Fruit fly (Drosophila melanogaster) whole organism, embryonic: ENCODE results near the gene CG18598.

Experiments used
- Antp ChIP-seq: fragments of 200-800 bp; sonication (Bioruptor generic); optimal IDR thresholded peaks from 3 replicates; lab custom pipeline; 2016; ENCODE audit warnings: missing biosample characterization, missing genetic modification characterization
- CG10321 ChIP-seq: fragments of 200-800 bp; sonication (Bioruptor generic); IDR thresholded peaks from 2 replicates; pipeline ENCODE4 v1.3.6; 2022; ENCODE audit warnings: missing biosample characterization, missing genetic modification characterization
- CG11085 ChIP-seq: fragments of 200-800 bp; sonication (Bioruptor generic); IDR thresholded peaks from 2 replicates; pipeline ENCODE4 v1.3.6; 2022; ENCODE audit warnings: missing biosample characterization, missing genetic modification characterization
- CG11247 ChIP-seq: fragments of 200-800 bp; sonication (Bioruptor generic); IDR thresholded peaks from 2 replicates; pipeline ENCODE4 v1.3.6; 2022; ENCODE audit warnings: missing biosample characterization, missing genetic modification characterization
- CG12942 ChIP-seq: fragments of 200-800 bp; sonication (Bioruptor generic); optimal IDR thresholded peaks from 3 replicates; lab custom pipeline; 2016; ENCODE audit warnings: missing biosample characterization, missing genetic modification characterization
- CG13296 ChIP-seq: fragments of 200-800 bp; sonication (Bioruptor generic); optimal IDR thresholded peaks from 3 replicates; lab custom pipeline; 2018; ENCODE audit warnings: missing biosample characterization, mild to moderate bottlenecking, missing genetic modification characterization
- CG14965 ChIP-seq: fragments of 200-800 bp; sonication (Bioruptor generic); optimal IDR thresholded peaks from 2 replicates; lab custom pipeline; 2016; ENCODE audit warnings: missing biosample characterization, missing genetic modification characterization, borderline replicate concordance
- CG15696 ChIP-seq: fragments of 200-800 bp; sonication (Bioruptor generic); optimal IDR thresholded peaks from 2 replicates; lab custom pipeline; 2019; ENCODE audit warnings: missing biosample characterization, mild to moderate bottlenecking, missing genetic modification characterization, moderate library complexity
- CG16863 ChIP-seq: fragments of 200-800 bp; sonication (Bioruptor generic); optimal IDR thresholded peaks from 3 replicates; lab custom pipeline; 2016; ENCODE audit warnings: missing biosample characterization, missing genetic modification characterization
- CG17385 ChIP-seq: fragments of 200-800 bp; sonication (Bioruptor generic); optimal IDR thresholded peaks from 3 replicates; lab custom pipeline; 2018; ENCODE audit warnings: missing biosample characterization, mild to moderate bottlenecking, missing genetic modification characterization
- CG17568 ChIP-seq: fragments of 200-800 bp; sonication (Bioruptor generic); optimal IDR thresholded peaks from 2 replicates; lab custom pipeline; 2018; ENCODE audit warnings: missing biosample characterization, mild to moderate bottlenecking, missing genetic modification characterization, moderate library complexity
- CG2875 ChIP-seq: fragments of 200-800 bp; sonication (Bioruptor generic); optimal IDR thresholded peaks from 2 replicates; lab custom pipeline; 2017; ENCODE audit warnings: missing biosample characterization, mild to moderate bottlenecking, missing genetic modification characterization, missing genetic modification reagents
- CG30431 ChIP-seq: fragments of 200-800 bp; sonication (Bioruptor generic); optimal IDR thresholded peaks from 2 replicates; lab custom pipeline; 2017; ENCODE audit warnings: missing biosample characterization, missing genetic modification characterization
- CG31365 ChIP-seq: fragments of 200-800 bp; sonication (Bioruptor generic); optimal IDR thresholded peaks from 2 replicates; lab custom pipeline; 2018; ENCODE audit warnings: missing biosample characterization, mild to moderate bottlenecking, missing genetic modification characterization
- CG4282 ChIP-seq: fragments of 200-800 bp; sonication (Bioruptor generic); optimal IDR thresholded peaks from 2 replicates; lab custom pipeline; 2016; ENCODE audit warnings: missing biosample characterization, missing genetic modification characterization
- CG4730 ChIP-seq: fragments of 200-800 bp; sonication (Bioruptor generic); IDR thresholded peaks from 2 replicates; pipeline ENCODE4 v1.3.6; 2022; ENCODE audit warnings: missing biosample characterization, missing genetic modification characterization
- CG6813 ChIP-seq: fragments of 200-800 bp; sonication (Bioruptor generic); optimal IDR thresholded peaks from 2 replicates; lab custom pipeline; 2017; ENCODE audit warnings: missing biosample characterization, missing genetic modification characterization, mild to moderate bottlenecking, moderate library complexity, missing genetic modification reagents
- CrebB ChIP-seq: fragments of 200-800 bp; sonication (Bioruptor generic); optimal IDR thresholded peaks from 3 replicates; lab custom pipeline; 2018; ENCODE audit warnings: missing biosample characterization, mild to moderate bottlenecking, missing genetic modification characterization
- Dbx ChIP-seq: fragments of 200-800 bp; sonication (Bioruptor generic); IDR thresholded peaks from 3 replicates; pipeline ENCODE4 v1.3.6; 2022; ENCODE audit warnings: missing biosample characterization, missing genetic modification characterization
- Doc2 ChIP-seq: fragments of 200-800 bp; sonication (Bioruptor generic); IDR thresholded peaks from 2 replicates; pipeline ENCODE4 v1.3.6; 2022; ENCODE audit warnings: missing biosample characterization, missing genetic modification characterization
- Eip74EF ChIP-seq, 2 experiments: fragments of 200-800 bp in 1 of 2; fragments of >200 bp in 1 of 2; sonication (Bioruptor generic) in 1 of 2; optimal IDR thresholded peaks; 2 replicates each; lab custom pipeline; 2017 to 2019; ENCODE audit warnings: missing biosample characterization in 2 of 2, missing genetic modification characterization in 2 of 2, mild to moderate bottlenecking in 1 of 2, moderate library complexity in 1 of 2
- Gsc ChIP-seq: fragments of 200-800 bp; sonication (Bioruptor generic); IDR thresholded peaks from 2 replicates; pipeline ENCODE4 v1.3.6; 2022; ENCODE audit warnings: missing biosample characterization, missing genetic modification characterization
- HHEX ChIP-seq: fragments of 200-800 bp; sonication (Bioruptor generic); optimal IDR thresholded peaks from 3 replicates; lab custom pipeline; 2017; ENCODE audit warnings: missing biosample characterization, mild to moderate bottlenecking, missing genetic modification characterization, missing genetic modification reagents
- HLH4C ChIP-seq: fragments of 200-800 bp; sonication (Bioruptor generic); IDR thresholded peaks from 3 replicates; pipeline ENCODE4 v1.3.6; 2022; ENCODE audit warnings: missing biosample characterization, missing genetic modification characterization; ENCODE audit not compliant: partially characterized antibody
- Meics ChIP-seq: fragments of 200-800 bp; sonication (Bioruptor generic); optimal IDR thresholded peaks from 2 replicates; lab custom pipeline; 2017; ENCODE audit warnings: missing biosample characterization, mild to moderate bottlenecking, missing genetic modification characterization
- Nf-YA ChIP-seq: fragments of 200-800 bp; sonication (Bioruptor generic); IDR thresholded peaks from 2 replicates; pipeline ENCODE4 v1.3.6; 2022; ENCODE audit warnings: missing biosample characterization, missing genetic modification characterization
- Sry-β ChIP-seq: fragments of 200-800 bp; sonication (Bioruptor generic); optimal IDR thresholded peaks from 2 replicates; lab custom pipeline; 2018; ENCODE audit warnings: missing biosample characterization, mild to moderate bottlenecking, missing genetic modification characterization, moderate library complexity
- al ChIP-seq: fragments of 200-800 bp; sonication (Bioruptor generic); IDR thresholded peaks from 2 replicates; pipeline ENCODE4 v1.3.6; 2022; ENCODE audit warnings: missing biosample characterization, missing genetic modification characterization
- ase ChIP-seq: fragments of 200-800 bp; sonication (Bioruptor generic); IDR thresholded peaks from 3 replicates; pipeline ENCODE4 v1.3.6; 2022; ENCODE audit warnings: missing biosample characterization, missing genetic modification characterization
- ato ChIP-seq: fragments of 200-800 bp; sonication (Bioruptor generic); IDR thresholded peaks from 2 replicates; pipeline ENCODE4 v1.3.6; 2022; ENCODE audit warnings: missing biosample characterization, missing genetic modification characterization; ENCODE audit not compliant: partially characterized antibody
- cato ChIP-seq: fragments of 200-800 bp; sonication (Bioruptor generic); optimal IDR thresholded peaks from 2 replicates; lab custom pipeline; 2016; ENCODE audit warnings: missing biosample characterization, missing genetic modification characterization, borderline replicate concordance
- chif ChIP-seq, 2 experiments: fragments of 200-800 bp; sonication (Bioruptor generic); optimal IDR thresholded peaks; 3 replicates each; lab custom pipeline; 2016; ENCODE audit warnings: missing biosample characterization in 2 of 2, missing genetic modification characterization in 2 of 2
- emc ChIP-seq: fragments of 200-800 bp; sonication (Bioruptor generic); optimal IDR thresholded peaks from 2 replicates; lab custom pipeline; 2016; ENCODE audit warnings: missing biosample characterization, missing genetic modification characterization
- esg ChIP-seq: fragments of 200-800 bp; sonication (Bioruptor generic); conservative IDR thresholded peaks from 2 replicates; pipeline ENCODE4 v1.3.6; 2022; ENCODE audit warnings: missing biosample characterization, missing genetic modification characterization
- fd102C ChIP-seq: fragments of 200-800 bp; sonication (Bioruptor generic); optimal IDR thresholded peaks from 2 replicates; lab custom pipeline; 2018; ENCODE audit warnings: missing biosample characterization, mild to moderate bottlenecking, missing genetic modification characterization, moderate library complexity
- grau ChIP-seq: fragments of 200-800 bp; optimal IDR thresholded peaks from 3 replicates; lab custom pipeline; 2019; ENCODE audit warnings: missing biosample characterization, mild to moderate bottlenecking, missing genetic modification characterization, moderate library complexity
- hkb ChIP-seq, 2 experiments: fragments of 200-800 bp in 1 of 2; fragments of >200 bp in 1 of 2; sonication (Bioruptor generic) in 1 of 2; IDR thresholded peaks in 1 of 2; optimal IDR thresholded peaks in 1 of 2; 2 replicates each; pipeline versions ENCODE4 v1.3.6 to Lab custom; 2017 to 2022; ENCODE audit warnings: missing biosample characterization in 1 of 2, missing genetic modification characterization in 1 of 2
- ind ChIP-seq: fragments of 200-800 bp; sonication (Bioruptor generic); optimal IDR thresholded peaks from 3 replicates; lab custom pipeline; 2016; ENCODE audit warnings: missing biosample characterization, missing genetic modification characterization
- inv ChIP-seq: fragments of 200-800 bp; sonication (Bioruptor generic); IDR thresholded peaks from 2 replicates; pipeline ENCODE4 v1.3.6; 2022; ENCODE audit warnings: missing biosample characterization, missing genetic modification characterization; ENCODE audit not compliant: partially characterized antibody
- lov ChIP-seq, 2 experiments: fragments of 200-800 bp in 1 of 2; fragments of >200 bp in 1 of 2; sonication (Bioruptor generic) in 1 of 2; IDR thresholded peaks in 1 of 2; optimal IDR thresholded peaks in 1 of 2; 2 replicates in 1 of 2; 3 replicates in 1 of 2; pipeline versions ENCODE4 v1.3.6 to Lab custom; 2017 to 2022; ENCODE audit warnings: missing biosample characterization in 1 of 2, missing genetic modification characterization in 1 of 2
- odd ChIP-seq: fragments of 200-800 bp; sonication (Bioruptor generic); optimal IDR thresholded peaks from 2 replicates; lab custom pipeline; 2017; ENCODE audit warnings: missing biosample characterization, mild to moderate bottlenecking, missing genetic modification characterization
- ranshi ChIP-seq: fragments of 200-800 bp; sonication (Bioruptor generic); IDR thresholded peaks from 2 replicates; pipeline ENCODE4 v1.3.6; 2022; ENCODE audit warnings: missing biosample characterization, missing genetic modification characterization
- sens ChIP-seq: fragments of 200-800 bp; sonication (Bioruptor generic); peaks from one replicate; lab custom pipeline; 2016; ENCODE audit warnings: missing biosample characterization, missing genetic modification characterization
- sob ChIP-seq: fragments of 200-800 bp; sonication (Bioruptor generic); IDR thresholded peaks from 2 replicates; pipeline ENCODE4 v1.3.6; 2022; ENCODE audit warnings: missing biosample characterization, missing genetic modification characterization
- ssp ChIP-seq: fragments of 200-800 bp; sonication (Bioruptor generic); IDR thresholded peaks from 2 replicates; pipeline ENCODE4 v1.3.6; 2022; ENCODE audit warnings: missing biosample characterization, missing genetic modification characterization
- sug ChIP-seq: fragments of 200-800 bp; optimal IDR thresholded peaks from 2 replicates; lab custom pipeline; 2019; ENCODE audit warnings: missing biosample characterization, mild to moderate bottlenecking, missing genetic modification characterization, moderate library complexity
- tap ChIP-seq: fragments of 200-800 bp; optimal IDR thresholded peaks from 3 replicates; lab custom pipeline; 2019; ENCODE audit warnings: missing biosample characterization, mild to moderate bottlenecking, missing genetic modification characterization, moderate library complexity
- toy ChIP-seq: fragments of 200-800 bp; sonication (Bioruptor generic); IDR thresholded peaks from 2 replicates; pipeline ENCODE4 v1.3.6; 2022; ENCODE audit warnings: missing biosample characterization, missing genetic modification characterization
- zf30C ChIP-seq: fragments of 200-800 bp; sonication (Bioruptor generic); optimal IDR thresholded peaks from 3 replicates; lab custom pipeline; 2018; ENCODE audit warnings: missing biosample characterization, mild to moderate bottlenecking, missing genetic modification characterization

CG18598 gene

DNA sequence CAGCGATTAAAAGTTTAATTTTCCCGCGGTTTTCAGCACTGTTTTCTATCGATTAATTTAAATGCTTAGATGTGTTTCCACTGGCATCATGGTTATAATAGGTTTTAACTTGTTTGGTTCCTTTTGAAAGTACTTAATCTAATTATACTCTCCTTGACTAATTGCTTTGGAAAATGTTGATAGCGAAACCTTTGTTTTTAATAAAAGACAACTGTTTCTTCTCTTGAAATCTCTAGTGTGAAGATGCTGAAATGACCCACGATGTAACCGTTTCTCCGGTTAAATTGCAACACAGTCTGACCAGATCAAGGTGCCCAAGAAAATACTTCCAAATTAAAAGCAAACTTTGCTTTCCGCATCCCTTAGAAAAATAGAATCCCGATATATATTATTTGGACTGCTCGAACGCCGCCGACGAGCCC is 48.0 kb downstream of the CG18598 start, which contains the start of gene Dlc90F (continued):
- no peak for TF ChIP-seq CG2875 (GFP tag; lab: Kevin White, UChicago)
- no peak for TF ChIP-seq HLH4C (GFP tag; lab: Robert Waterston, UW)
- TF ChIP-seq CrebB (tag; lab: Kevin White, UChicago): no peak
- TF ChIP-seq CG30431 (GFP tag; lab: Kevin White, UChicago): peak; percentile 61
- peak; percentile 69 for TF ChIP-seq CG12942
- peak; percentile 94 for TF ChIP-seq hkb (optimal IDR thresholded peaks at IDR 0.05; lab: Kevin White, UChicago)
- peak; percentile 63; the same call in 1 of the 2 replicates for TF ChIP-seq hkb (GFP tag; IDR thresholded peaks at IDR 0.05; lab: Robert Waterston, UW)
- no peak for TF ChIP-seq Sry-β (GFP tag; lab: Kevin White, UChicago)
- TF ChIP-seq CG17568 (GFP tag; lab: Kevin White, UChicago): no peak
- peak; percentile 39 for TF ChIP-seq CG4282 (GFP tag; lab: Kevin White, UChicago)
- TF ChIP-seq fd102C (GFP tag; lab: Kevin White, UChicago): no peak
- TF ChIP-seq emc (GFP tag; lab: Kevin White, UChicago): peak; percentile 64
- no peak for TF ChIP-seq CG14965
- TF ChIP-seq CG11247 (GFP tag; lab: Robert Waterston, UW): peak; percentile 82
- peak; percentile 62 for TF ChIP-seq HHEX
- TF ChIP-seq CG13296 (GFP tag; lab: Kevin White, UChicago): no peak
- TF ChIP-seq Eip74EF (GFP tag; optimal IDR thresholded peaks at IDR 0.05; lab: Kevin White, UChicago): peak in 1 of 2 experiments; percentile 68
- peak; percentile 82; the same call in 1 of the 2 replicates for TF ChIP-seq sob
- TF ChIP-seq sug (tag; lab: Kevin White, UChicago): peak; percentile 76
- peak; percentile 84 for TF ChIP-seq esg (GFP tag; lab: Robert Waterston, UW)
- TF ChIP-seq sens (GFP tag; lab: Kevin White, UChicago): peak; percentile 96
- TF ChIP-seq odd: no peak
- no peak for TF ChIP-seq Nf-YA (GFP tag; lab: Robert Waterston, UW)
- TF ChIP-seq CG6813 (GFP tag; lab: Kevin White, UChicago): no peak
- TF ChIP-seq Dbx (GFP tag; lab: Robert Waterston, UW): peak; percentile 72; the same call in 2 of the 3 replicates
- TF ChIP-seq Doc2 (GFP tag; lab: Robert Waterston, UW): peak; percentile 32; the same call in 1 of the 2 replicates
- TF ChIP-seq CG16863 (GFP tag; lab: Kevin White, UChicago): peak; percentile 41
- no peak for TF ChIP-seq zf30C (GFP tag; lab: Kevin White, UChicago)
- peak; percentile 67 for TF ChIP-seq cato (GFP tag; lab: Kevin White, UChicago)
- TF ChIP-seq CG10321 (GFP tag; lab: Robert Waterston, UW): peak; percentile 23; the same call in 1 of the 2 replicates
- peak; percentile 82 for TF ChIP-seq grau (tag; lab: Kevin White, UChicago)
- TF ChIP-seq Meics (GFP tag; lab: Kevin White, UChicago): peak; percentile 47
- peak; percentile 65; the same call in 2 of the 3 replicates for TF ChIP-seq ase (GFP tag; lab: Robert Waterston, UW)
- peak; percentile 72; the same call in 1 of the 2 replicates for TF ChIP-seq ranshi (GFP tag; lab: Robert Waterston, UW)
- TF ChIP-seq al: peak; percentile 68
- peak; percentile 32 for TF ChIP-seq CG17385 (GFP tag; lab: Kevin White, UChicago)
- no peak for TF ChIP-seq CG31365 (tag; lab: Kevin White, UChicago)
- TF ChIP-seq CG4730 (GFP tag; lab: Robert Waterston, UW): no peak
- no peak for TF ChIP-seq toy (GFP tag; lab: Robert Waterston, UW)
- peak; percentile 29; the same call in 1 of the 2 replicates for TF ChIP-seq inv (GFP tag; lab: Robert Waterston, UW)
- no peak for TF ChIP-seq ato (GFP tag; lab: Robert Waterston, UW)
- TF ChIP-seq chif (GFP tag; optimal IDR thresholded peaks at IDR 0.05; lab: Kevin White, UChicago): peak; percentile 66 to 83
- TF ChIP-seq Gsc (GFP tag; lab: Robert Waterston, UW): no peak
- TF ChIP-seq CG11085 (GFP tag; lab: Robert Waterston, UW): peak; percentile 67; the same call in 1 of the 2 replicates
- no peak for TF ChIP-seq lov (optimal IDR thresholded peaks at IDR 0.05; lab: Kevin White, UChicago)
- TF ChIP-seq lov (GFP tag; IDR thresholded peaks at IDR 0.05; lab: Robert Waterston, UW): no peak
- TF ChIP-seq ind (GFP tag; lab: Kevin White, UChicago): peak; percentile 82
- TF ChIP-seq CG15696 (tag; lab: Kevin White, UChicago): peak; percentile 62
- peak; percentile 94 for TF ChIP-seq ssp (GFP tag; lab: Robert Waterston, UW)
- TF ChIP-seq tap (tag; lab: Kevin White, UChicago): no peak
- TF ChIP-seq Antp (GFP tag; lab: Kevin White, UChicago): peak; percentile 81
